Worm (Caenorhabditis elegans) whole organism, L3 larva: ENCODE measurements around the gene pat-9.

Experiments used
- aly-2 ChIP-seq: fragments of 150-350 bp; optimal IDR thresholded peaks from 2 replicates; lab custom pipeline; 2014; ENCODE audit warnings: missing biosample characterization, missing genetic modification characterization
- ceh-28 ChIP-seq: fragments of 150-350 bp; optimal IDR thresholded peaks from 2 replicates; lab custom pipeline; 2014; ENCODE audit warnings: missing biosample characterization, missing genetic modification reagents, missing genetic modification characterization
- elt-3 ChIP-seq, 3 experiments: fragments of 150-350 bp in 1 of 3; sonication (generic microtip) in 2 of 3; optimal IDR thresholded peaks; 2 replicates in 2 of 3; 4 replicates in 1 of 3; lab custom pipeline; 2014 to 2017; ENCODE audit warnings: missing biosample characterization in 3 of 3, missing genetic modification characterization in 3 of 3
- fos-1 ChIP-seq: fragments of 150-350 bp; optimal IDR thresholded peaks from 2 replicates; lab custom pipeline; 2014; ENCODE audit warnings: missing biosample characterization, missing genetic modification characterization
- lin-15B ChIP-seq: fragments of 150-350 bp; optimal IDR thresholded peaks from 2 replicates; lab custom pipeline; 2014; ENCODE audit warnings: missing biosample characterization, missing genetic modification characterization
- nhr-76 ChIP-seq: fragments of 150-350 bp; sonication (generic microtip); optimal IDR thresholded peaks from 5 replicates; lab custom pipeline; 2014; ENCODE audit warnings: missing biosample characterization, missing genetic modification characterization
- pha-4 ChIP-seq: fragments of 150-350 bp; optimal IDR thresholded peaks from 2 replicates; lab custom pipeline; 2014; ENCODE audit warnings: missing biosample characterization, missing genetic modification reagents, missing genetic modification characterization
- snpc-4 ChIP-seq: fragments of 150-350 bp; optimal IDR thresholded peaks from 2 replicates; lab custom pipeline; 2014; ENCODE audit warnings: missing biosample characterization, missing genetic modification characterization
- unc-62 ChIP-seq: fragments of 150-350 bp; sonication (generic microtip); optimal IDR thresholded peaks from 4 replicates; lab custom pipeline; 2014; ENCODE audit warnings: missing biosample characterization, missing genetic modification reagents, missing genetic modification characterization
- ztf-4 ChIP-seq: fragments of 150-350 bp; optimal IDR thresholded peaks from 2 replicates; lab custom pipeline; 2014; ENCODE audit warnings: missing biosample characterization, missing genetic modification characterization

ce11 chrX:16565781-16566180 lies 29.1 kb downstream of the pat-9 start:
- TF ChIP-seq ceh-28 (tag; lab: Kevin White, UChicago) (no peak), elt-3 (tag; optimal IDR thresholded peaks at IDR 0.05; lab: Kevin White, UChicago) (no peak), snpc-4 (tag; lab: Kevin White, UChicago) (peak; percentile 53), aly-2 (tag; lab: Kevin White, UChicago) (no peak), unc-62 (GFP tag; lab: Kevin White, UChicago) (no peak), ztf-4 (tag; lab: Kevin White, UChicago) (no peak), fos-1 (tag; lab: Kevin White, UChicago) (no peak), pha-4 (tag; lab: Kevin White, UChicago) (no peak), nhr-76 (tag; lab: Kevin White, UChicago) (no peak), lin-15B (tag; lab: Kevin White, UChicago) (no peak)
